Fruit fly (Drosophila melanogaster): Measurements from ENCODE around the gene Lcp65Ag3.

- TF ChIP-seq pan (optimal IDR thresholded peaks at IDR 0.05) (no peak), CG8478 (optimal IDR thresholded peaks at IDR 0.05) (no peak), psq (optimal IDR thresholded peaks at IDR 0.05) (no peak), EcR (GFP tag; optimal IDR thresholded peaks at IDR 0.05) (no peak)
These were observed 7.2 kb upstream of the Lcp65Ag3 start, which contains the start of gene Lcp65Ae for dm6 chr3L:6138018-6138417.

Data from whole organism.